Fruit fly (Drosophila melanogaster) whole organism, embryonic: ENCODE results near the gene fal.

Experiments
- BEAF-32 ChIP-seq: fragments of 200-800 bp; sonication (Bioruptor generic); optimal IDR thresholded peaks from 3 replicates; lab custom pipeline; 2017; ENCODE audit warnings: missing biosample characterization, missing genetic modification characterization, mild to moderate bottlenecking, moderate library complexity, missing genetic modification reagents
- CG10147 ChIP-seq: fragments of 200-800 bp; sonication (Bioruptor generic); optimal IDR thresholded peaks from 2 replicates; lab custom pipeline; 2019; ENCODE audit warnings: missing biosample characterization, mild to moderate bottlenecking, missing genetic modification characterization, moderate library complexity
- CG10209 ChIP-seq: fragments of 200-800 bp; sonication (Bioruptor generic); optimal IDR thresholded peaks from 3 replicates; lab custom pipeline; 2017; ENCODE audit warnings: missing biosample characterization, mild to moderate bottlenecking, missing genetic modification characterization, missing genetic modification reagents
- CG11695 ChIP-seq: fragments of 200-800 bp; sonication (Bioruptor generic); IDR thresholded peaks from 3 replicates; pipeline ENCODE4 v1.3.6; 2022; ENCODE audit warnings: missing biosample characterization, missing genetic modification characterization
- CG12155 ChIP-seq: fragments of 200-800 bp; sonication (Bioruptor generic); optimal IDR thresholded peaks from 3 replicates; lab custom pipeline; 2016; ENCODE audit warnings: missing biosample characterization, missing genetic modification characterization
- CG14441 ChIP-seq: fragments of 200-800 bp; sonication (Bioruptor generic); IDR thresholded peaks from 2 replicates; pipeline ENCODE4 v1.3.6; 2022; ENCODE audit warnings: missing biosample characterization, missing genetic modification characterization
- CG17361 ChIP-seq: fragments of 200-800 bp; sonication (Bioruptor generic); IDR thresholded peaks from 3 replicates; pipeline ENCODE4 v1.3.6; 2022; ENCODE audit warnings: missing biosample characterization, missing genetic modification characterization
- CG2129 ChIP-seq: fragments of 200-800 bp; sonication (Bioruptor generic); IDR thresholded peaks from 2 replicates; pipeline ENCODE4 v1.3.6; 2022; ENCODE audit warnings: missing biosample characterization, missing genetic modification characterization; ENCODE audit not compliant: partially characterized antibody
- CG2712 ChIP-seq: fragments of 200-800 bp; optimal IDR thresholded peaks from 3 replicates; lab custom pipeline; 2019; ENCODE audit warnings: missing biosample characterization, mild to moderate bottlenecking, missing genetic modification characterization, moderate library complexity
- CG32532 ChIP-seq: fragments of 200-800 bp; sonication (Bioruptor generic); IDR thresholded peaks from 2 replicates; pipeline ENCODE4 v1.3.6; 2022; ENCODE audit warnings: missing biosample characterization, missing genetic modification characterization
- CG34376 ChIP-seq: fragments of 200-800 bp; sonication (Bioruptor generic); optimal IDR thresholded peaks from 2 replicates; lab custom pipeline; 2018; ENCODE audit warnings: missing biosample characterization, mild to moderate bottlenecking, missing genetic modification characterization
- CG4404 ChIP-seq: fragments of 200-800 bp; sonication (Bioruptor generic); IDR thresholded peaks from 2 replicates; pipeline ENCODE4 v1.3.6; 2022; ENCODE audit warnings: missing biosample characterization, missing genetic modification characterization
- CG4617 ChIP-seq: fragments of 200-800 bp; sonication (Bioruptor generic); optimal IDR thresholded peaks from 3 replicates; lab custom pipeline; 2016; ENCODE audit warnings: missing biosample characterization, missing genetic modification characterization, borderline replicate concordance
- CG4707 ChIP-seq: fragments of 200-800 bp; sonication (Bioruptor generic); optimal IDR thresholded peaks from 2 replicates; lab custom pipeline; 2018; ENCODE audit warnings: missing biosample characterization, mild to moderate bottlenecking, missing genetic modification characterization, moderate library complexity
- CG6272 ChIP-seq: fragments of 200-800 bp; sonication (Bioruptor generic); IDR thresholded peaks from 2 replicates; pipeline ENCODE4 v1.3.6; 2022; ENCODE audit warnings: missing biosample characterization, missing genetic modification characterization
- CG8290 ChIP-seq, 3 experiments: fragments of 200-800 bp; sonication (Bioruptor generic); optimal IDR thresholded peaks; 2 replicates each; lab custom pipeline; 2016 to 2019; ENCODE audit warnings: missing biosample characterization in 3 of 3, missing genetic modification characterization in 3 of 3, mild to moderate bottlenecking in 2 of 3, moderate library complexity in 1 of 3
- CG9797 ChIP-seq: fragments of 200-800 bp; sonication (Bioruptor generic); optimal IDR thresholded peaks from 3 replicates; lab custom pipeline; 2018; ENCODE audit warnings: missing biosample characterization, mild to moderate bottlenecking, missing genetic modification characterization
- CG9932 ChIP-seq: fragments of 200-800 bp; sonication (Bioruptor generic); IDR thresholded peaks from 2 replicates; pipeline ENCODE4 v1.3.6; 2022; ENCODE audit warnings: missing biosample characterization, missing genetic modification characterization
- Dfd ChIP-seq, 2 experiments: fragments of >200 bp; optimal IDR thresholded peaks; 2 replicates each; lab custom pipeline; 2017; ENCODE audit warnings: missing biosample characterization in 2 of 2, missing genetic modification characterization in 2 of 2
- E2f2 ChIP-seq: fragments of 200-800 bp; sonication (Bioruptor generic); IDR thresholded peaks from 2 replicates; pipeline ENCODE4 v1.3.6; 2022; ENCODE audit warnings: missing biosample characterization, missing genetic modification characterization
- Fer3 ChIP-seq: fragments of 200-800 bp; sonication (Bioruptor generic); optimal IDR thresholded peaks from 2 replicates; lab custom pipeline; 2018; ENCODE audit warnings: missing biosample characterization, mild to moderate bottlenecking, missing genetic modification characterization, moderate library complexity
- H2.0 ChIP-seq: fragments of 200-800 bp; sonication (Bioruptor generic); IDR thresholded peaks from 2 replicates; pipeline ENCODE4 v1.3.6; 2022; ENCODE audit warnings: missing biosample characterization, missing genetic modification characterization
- HLHmδ ChIP-seq: fragments of 200-800 bp; sonication (Bioruptor generic); optimal IDR thresholded peaks from 2 replicates; lab custom pipeline; 2018; ENCODE audit warnings: missing biosample characterization, mild to moderate bottlenecking, missing genetic modification characterization, moderate library complexity
- NFAT ChIP-seq: fragments of 200-800 bp; sonication (Bioruptor generic); IDR thresholded peaks from 2 replicates; pipeline ENCODE4 v1.3.6; 2022; ENCODE audit warnings: missing biosample characterization, missing genetic modification characterization
- Nf-YC ChIP-seq: fragments of 200-800 bp; optimal IDR thresholded peaks from 3 replicates; lab custom pipeline; 2019; ENCODE audit warnings: missing biosample characterization, mild to moderate bottlenecking, missing genetic modification characterization, moderate library complexity
- Optix ChIP-seq: fragments of 200-800 bp; sonication (Bioruptor generic); IDR thresholded peaks from 3 replicates; pipeline ENCODE4 v1.3.6; 2022; ENCODE audit warnings: missing biosample characterization, missing genetic modification characterization
- Ptx1 ChIP-seq: fragments of 200-800 bp; sonication (Bioruptor generic); IDR thresholded peaks from 2 replicates; pipeline ENCODE4 v1.3.6; 2022; ENCODE audit warnings: missing biosample characterization, missing genetic modification characterization
- Rfx ChIP-seq: fragments of 200-800 bp; sonication (Bioruptor generic); IDR thresholded peaks from 2 replicates; pipeline ENCODE4 v1.3.6; 2022; ENCODE audit warnings: missing biosample characterization, missing genetic modification characterization
- Sox102F ChIP-seq: fragments of 200-800 bp; sonication (Bioruptor generic); optimal IDR thresholded peaks from 2 replicates; lab custom pipeline; 2018; ENCODE audit warnings: missing biosample characterization, mild to moderate bottlenecking, missing genetic modification characterization, moderate library complexity
- Xrp1 ChIP-seq: fragments of 200-800 bp; sonication (Bioruptor generic); IDR thresholded peaks from 2 replicates; pipeline ENCODE4 v1.3.6; 2022; ENCODE audit warnings: missing biosample characterization, missing genetic modification characterization
- YL-1 ChIP-seq: fragments of 200-800 bp; sonication (Bioruptor generic); optimal IDR thresholded peaks from 3 replicates; lab custom pipeline; 2017; ENCODE audit warnings: missing biosample characterization, mild to moderate bottlenecking, missing genetic modification characterization
- bbx ChIP-seq: fragments of 200-800 bp; sonication (Bioruptor generic); IDR thresholded peaks from 2 replicates; pipeline ENCODE4 v1.3.6; 2022; ENCODE audit warnings: missing biosample characterization, missing genetic modification characterization; ENCODE audit not compliant: partially characterized antibody
- bigmax ChIP-seq: fragments of 200-800 bp; sonication (Bioruptor generic); optimal IDR thresholded peaks from 2 replicates; lab custom pipeline; 2018; ENCODE audit warnings: missing biosample characterization, mild to moderate bottlenecking, missing genetic modification characterization
- chn ChIP-seq: fragments of 200-800 bp; sonication (Bioruptor generic); optimal IDR thresholded peaks from 2 replicates; lab custom pipeline; 2016; ENCODE audit warnings: missing biosample characterization, missing genetic modification characterization
- ci ChIP-seq: fragments of 200-800 bp; sonication (Bioruptor generic); IDR thresholded peaks from 3 replicates; pipeline ENCODE4 v1.3.6; 2022; ENCODE audit warnings: missing biosample characterization, missing genetic modification characterization
- dysf ChIP-seq: fragments of 200-800 bp; sonication (Bioruptor generic); IDR thresholded peaks from 3 replicates; pipeline ENCODE4 v1.3.6; 2022; ENCODE audit warnings: missing biosample characterization, missing genetic modification characterization
- eve ChIP-seq, 2 experiments: fragments of >200 bp; optimal IDR thresholded peaks; 2 replicates each; lab custom pipeline; 2017; ENCODE audit warnings: missing biosample characterization in 2 of 2, missing genetic modification characterization in 2 of 2
- gfzf ChIP-seq: fragments of 200-800 bp; sonication (Bioruptor generic); optimal IDR thresholded peaks from 2 replicates; lab custom pipeline; 2016; ENCODE audit warnings: missing biosample characterization, mild to moderate bottlenecking, missing genetic modification characterization, moderate library complexity
- grau ChIP-seq: fragments of 200-800 bp; optimal IDR thresholded peaks from 3 replicates; lab custom pipeline; 2019; ENCODE audit warnings: missing biosample characterization, mild to moderate bottlenecking, missing genetic modification characterization, moderate library complexity
- knrl ChIP-seq: fragments of 200-800 bp; sonication (Bioruptor generic); IDR thresholded peaks from 3 replicates; pipeline ENCODE4 v1.3.6; 2022; ENCODE audit warnings: missing biosample characterization, missing genetic modification characterization; ENCODE audit not compliant: partially characterized antibody
- pan ChIP-seq, 4 experiments: fragments of >200 bp in 3 of 4; fragments of 200-800 bp in 1 of 4; sonication (Bioruptor generic) in 1 of 4; optimal IDR thresholded peaks in 3 of 4; IDR thresholded peaks in 1 of 4; 2 replicates each; pipeline versions ENCODE4 v1.3.6 to Lab custom; 2017 to 2022; ENCODE audit warnings: missing biosample characterization in 2 of 4, missing genetic modification characterization in 2 of 4, mixed read lengths in 1 of 4
- run ChIP-seq: fragments of 200-800 bp; sonication (Bioruptor generic); optimal IDR thresholded peaks from 3 replicates; lab custom pipeline; 2018; ENCODE audit warnings: missing biosample characterization, mild to moderate bottlenecking, missing genetic modification characterization
- slou ChIP-seq: fragments of 200-800 bp; sonication (Bioruptor generic); optimal IDR thresholded peaks from 3 replicates; lab custom pipeline; 2016; ENCODE audit warnings: missing biosample characterization, missing genetic modification characterization
- stwl ChIP-seq: fragments of 200-800 bp; sonication (Bioruptor generic); optimal IDR thresholded peaks from 3 replicates; lab custom pipeline; 2018; ENCODE audit warnings: missing biosample characterization, mild to moderate bottlenecking, missing genetic modification characterization, moderate library complexity
- trem ChIP-seq: fragments of 200-800 bp; optimal IDR thresholded peaks from 3 replicates; lab custom pipeline; 2019; ENCODE audit warnings: missing biosample characterization, mild to moderate bottlenecking, missing genetic modification characterization, moderate library complexity
- ttk ChIP-seq: fragments of 200-800 bp; sonication (Bioruptor generic); IDR thresholded peaks from 2 replicates; pipeline ENCODE4 v2.1.2; 2022; ENCODE audit warnings: missing biosample characterization, missing genetic modification characterization

fal gene

DNA sequence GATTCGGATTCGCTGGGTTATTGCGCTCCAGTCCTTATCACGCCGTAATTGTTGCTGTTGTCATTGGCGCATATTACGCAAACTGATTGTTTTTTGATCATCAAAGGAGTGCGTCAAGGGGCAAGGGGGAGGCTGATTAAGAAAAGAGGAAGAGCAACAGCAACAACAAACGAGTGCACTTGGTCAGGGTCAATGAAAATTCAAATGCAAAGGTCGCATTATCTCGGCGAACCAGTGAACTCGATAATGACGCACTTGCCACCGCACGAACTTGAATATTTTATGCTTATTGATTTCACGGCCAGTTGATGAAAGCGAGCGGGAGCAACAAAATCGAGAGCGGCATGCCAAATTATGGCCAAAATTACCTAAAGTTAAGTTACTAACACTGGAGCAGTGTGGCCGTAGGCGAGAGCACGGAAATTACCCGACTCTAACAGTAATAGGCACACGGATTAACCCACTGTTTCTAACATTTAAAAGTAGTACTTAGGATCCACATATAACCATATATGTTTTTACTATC lies 34.0 kb upstream of the fal start, which contains the start of gene nes (continued):
- TF ChIP-seq CG8290 (GFP tag; optimal IDR thresholded peaks at IDR 0.05; lab: Kevin White, UChicago) (no peak), CG8290 (tag; optimal IDR thresholded peaks at IDR 0.05; lab: Kevin White, UChicago) (peak in 1 of 2 experiments; percentile 56)

DNA sequence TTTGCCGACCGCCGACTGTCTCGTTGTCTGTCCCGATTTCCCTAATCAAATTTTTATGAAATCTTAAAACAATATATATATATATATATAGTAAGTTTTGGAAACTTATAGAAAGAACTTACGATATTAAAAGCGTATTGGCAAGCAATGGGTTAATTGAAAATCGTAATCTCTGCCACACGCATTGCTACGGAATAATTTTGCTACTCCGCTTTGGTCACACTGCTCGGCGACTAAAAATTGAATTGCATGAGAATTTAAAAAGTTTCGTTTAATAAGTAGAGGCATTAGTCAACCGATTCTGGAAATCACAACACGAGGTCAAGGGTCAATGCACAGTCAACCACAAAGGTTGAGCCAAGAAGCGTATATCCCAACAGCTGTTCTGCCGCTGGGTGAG lies 33.2 kb upstream of the fal start, which contains the start of gene Bet1:
Gene Bet1 (plus strand): TSS at position 182 of the 400 bp plus-strand sequence.
- no peak for TF ChIP-seq bigmax (GFP tag; lab: Kevin White, UChicago)
- TF ChIP-seq CG4707 (GFP tag; lab: Kevin White, UChicago) = no peak
- TF ChIP-seq dysf = peak; percentile 20; the same call in 1 of the 3 replicates
- peak; percentile 34 for TF ChIP-seq CG2712
- TF ChIP-seq CG4617 (GFP tag; lab: Kevin White, UChicago) = peak; percentile 20
- 0 out of 3 replicates have a peak, but pooled peaks have one; percentile 38 for TF ChIP-seq ci
- peak; percentile 7 for TF ChIP-seq Sox102F (GFP tag; lab: Kevin White, UChicago)
- no peak for TF ChIP-seq CG11695 (GFP tag; lab: Robert Waterston, UW)
- peak; percentile 7 for TF ChIP-seq grau
- peak; percentile 64 for TF ChIP-seq gfzf (GFP tag; lab: Kevin White, UChicago)
- peak; percentile 50 for TF ChIP-seq CG9932
- TF ChIP-seq CG8290 (GFP tag; optimal IDR thresholded peaks at IDR 0.05; lab: Kevin White, UChicago) = no peak
- peak in 1 of 2 experiments; percentile 4 for TF ChIP-seq CG8290 (tag; optimal IDR thresholded peaks at IDR 0.05; lab: Kevin White, UChicago)
- TF ChIP-seq Optix = peak; percentile 38; the same call in 1 of the 3 replicates
- no peak for TF ChIP-seq ttk
- peak; percentile 58 for TF ChIP-seq Rfx (GFP tag; lab: Robert Waterston, UW)
- TF ChIP-seq CG2129 (GFP tag; lab: Robert Waterston, UW) = no peak
- TF ChIP-seq trem (tag; lab: Kevin White, UChicago) = peak; percentile 21
- peak; percentile 13 for TF ChIP-seq CG10209 (GFP tag; lab: Kevin White, UChicago)
- TF ChIP-seq CG14441 (GFP tag; lab: Robert Waterston, UW) = no peak
- peak; percentile 39; the same call in 1 of the 3 replicates for TF ChIP-seq CG17361 (GFP tag; lab: Robert Waterston, UW)
- no peak for TF ChIP-seq eve (GFP tag; optimal IDR thresholded peaks at IDR 0.05; lab: Kevin White, UChicago)
- peak; percentile 55; the same call in 1 of the 2 replicates for TF ChIP-seq CG32532 (GFP tag; lab: Robert Waterston, UW)
- TF ChIP-seq H2.0 (GFP tag; lab: Robert Waterston, UW) = peak; percentile 40; the same call in 1 of the 2 replicates
- no peak for TF ChIP-seq CG34376 (GFP tag; lab: Kevin White, UChicago)
- peak; percentile 53 for TF ChIP-seq stwl
- no peak for TF ChIP-seq BEAF-32 (GFP tag; lab: Kevin White, UChicago)
- peak; percentile 48 for TF ChIP-seq CG9797
- peak; percentile 33; the same call in 1 of the 2 replicates for TF ChIP-seq Xrp1 (GFP tag; lab: Robert Waterston, UW)
- no peak for TF ChIP-seq pan (optimal IDR thresholded peaks at IDR 0.05; lab: Kevin White, UChicago)
- TF ChIP-seq pan (GFP tag; optimal IDR thresholded peaks at IDR 0.05 in 1 of 2, IDR thresholded peaks at IDR 0.05 in 1 of 2) = peak in 1 of 2 experiments; percentile 41
- TF ChIP-seq HLHmδ = no peak
- no peak for TF ChIP-seq Fer3
- no peak for TF ChIP-seq Dfd (GFP tag; optimal IDR thresholded peaks at IDR 0.05; lab: Kevin White, UChicago)
- TF ChIP-seq CG12155 (GFP tag; lab: Kevin White, UChicago) = no peak
- TF ChIP-seq CG10147 (GFP tag; lab: Kevin White, UChicago) = peak; percentile 0
- 0 out of 2 replicates have a peak, but pooled peaks have one; percentile 20 for TF ChIP-seq E2f2 (GFP tag; lab: Robert Waterston, UW)
- TF ChIP-seq CG6272 (GFP tag; lab: Robert Waterston, UW) = peak; percentile 50; the same call in 1 of the 2 replicates
- TF ChIP-seq YL-1 (GFP tag; lab: Kevin White, UChicago) = peak; percentile 21
- TF ChIP-seq chn = no peak
- peak; percentile 24; the same call in 1 of the 2 replicates for TF ChIP-seq CG4404 (GFP tag; lab: Robert Waterston, UW)
- TF ChIP-seq run (tag; lab: Kevin White, UChicago) = no peak
- no peak for TF ChIP-seq knrl (GFP tag; lab: Robert Waterston, UW)
- 0 out of 2 replicates have a peak, but pooled peaks have one; percentile 7 for TF ChIP-seq Ptx1
- TF ChIP-seq Nf-YC (tag; lab: Kevin White, UChicago) = no peak
- peak; percentile 14; the same call in 1 of the 2 replicates for TF ChIP-seq NFAT
- TF ChIP-seq slou (GFP tag; lab: Kevin White, UChicago) = no peak
- 0 out of 2 replicates have a peak, but pooled peaks have one; percentile 21 for TF ChIP-seq bbx (GFP tag; lab: Robert Waterston, UW)
